Worm (Caenorhabditis elegans) whole organism, L4 larva: ENCODE results near the gene dsl-7.

Experiments used
- D1046.2 ChIP-seq: fragments of 200-800 bp; sonication (Bioruptor generic); IDR thresholded peaks from 2 replicates; pipeline ENCODE4 v1.3.6; 2022; ENCODE audit warnings: missing genetic modification characterization, missing compliant biosample characterization
- F26F4.8 ChIP-seq: fragments of 200-800 bp; sonication (Bioruptor generic); conservative IDR thresholded peaks from 2 replicates; pipeline ENCODE4 v1.3.6; 2022; ENCODE audit warnings: missing genetic modification characterization, missing compliant biosample characterization
- F37D6.2 ChIP-seq: sonication (generic microtip); optimal IDR thresholded peaks from 2 replicates; lab custom pipeline; 2016; ENCODE audit warnings: mild to moderate bottlenecking, missing genetic modification characterization, missing compliant biosample characterization
- Y105C5A.15 ChIP-seq: fragments of 200-800 bp; sonication (Bioruptor generic); IDR thresholded peaks from 2 replicates; pipeline ENCODE4 v1.3.6; 2022; ENCODE audit warnings: missing genetic modification characterization, missing compliant biosample characterization
- Y48G9A.11 ChIP-seq: fragments of 200-800 bp; sonication (Bioruptor generic); IDR thresholded peaks from 2 replicates; pipeline ENCODE4 v1.3.6; 2022; ENCODE audit warnings: missing genetic modification reagents, missing genetic modification characterization, missing compliant biosample characterization
- Y75B8A.6 ChIP-seq: fragments of 200-800 bp; sonication (Bioruptor generic); IDR thresholded peaks from 2 replicates; pipeline ENCODE4 v1.3.6; 2022; ENCODE audit warnings: missing genetic modification reagents, missing genetic modification characterization, missing compliant biosample characterization
- ZK337.2 ChIP-seq: fragments of 200-800 bp; sonication (Bioruptor generic); IDR thresholded peaks from 2 replicates; pipeline ENCODE4 v1.3.6; 2022; ENCODE audit warnings: missing genetic modification reagents, missing genetic modification characterization, missing compliant biosample characterization
- ZK546.5 ChIP-seq, 2 experiments: sonication (generic microtip); optimal IDR thresholded peaks; 2 replicates each; lab custom pipeline; 2017; ENCODE audit warnings: missing biosample characterization in 2 of 2, missing genetic modification characterization in 2 of 2
- aly-2 ChIP-seq: sonication (generic microtip); optimal IDR thresholded peaks from 2 replicates; lab custom pipeline; 2018; ENCODE audit warnings: missing biosample characterization, missing genetic modification characterization
- ama-1 ChIP-seq: fragments of 150-350 bp; optimal IDR thresholded peaks from 2 replicates; lab custom pipeline; 2014; ENCODE audit warnings: inconsistent platforms, mixed read lengths
- ceh-20 ChIP-seq: fragments of 200-800 bp; sonication (Bioruptor generic); IDR thresholded peaks from 2 replicates; pipeline ENCODE4 v1.3.6; 2022; ENCODE audit warnings: missing genetic modification reagents, missing genetic modification characterization, missing compliant biosample characterization
- ceh-62 ChIP-seq: sonication (generic microtip); optimal IDR thresholded peaks from 2 replicates; lab custom pipeline; 2017; ENCODE audit warnings: missing biosample characterization, missing genetic modification characterization
- ceh-82 ChIP-seq: sonication (generic microtip); optimal IDR thresholded peaks from 2 replicates; lab custom pipeline; 2017; ENCODE audit warnings: missing biosample characterization, missing genetic modification characterization
- ces-1 ChIP-seq: fragments of 150-350 bp; sonication (generic microtip); optimal IDR thresholded peaks from 4 replicates; lab custom pipeline; 2014; ENCODE audit warnings: missing biosample characterization, missing genetic modification reagents, missing genetic modification characterization
- ctbp-1 ChIP-seq: fragments of 200-800 bp; sonication (Bioruptor generic); IDR thresholded peaks from 2 replicates; pipeline ENCODE4 v1.3.6; 2022; ENCODE audit warnings: missing genetic modification reagents, missing genetic modification characterization, missing compliant biosample characterization
- daf-12 ChIP-seq: fragments of 150-350 bp; optimal IDR thresholded peaks from 2 replicates; lab custom pipeline; 2014; ENCODE audit warnings: missing biosample characterization, missing genetic modification reagents, missing genetic modification characterization
- dmd-9 ChIP-seq: fragments of 200-800 bp; sonication (Bioruptor generic); IDR thresholded peaks from 2 replicates; pipeline ENCODE4 v1.3.6; 2022; ENCODE audit warnings: missing genetic modification reagents, missing genetic modification characterization, missing compliant biosample characterization
- dve-1 ChIP-seq: sonication (generic microtip); optimal IDR thresholded peaks from 2 replicates; lab custom pipeline; 2017; ENCODE audit warnings: antibody characterized with exemption, mild to moderate bottlenecking, missing genetic modification characterization, missing compliant biosample characterization; ENCODE audit not compliant: insufficient read depth
- fkh-10 ChIP-seq: fragments of 150-350 bp; optimal IDR thresholded peaks from 2 replicates; lab custom pipeline; 2014; ENCODE audit warnings: missing biosample characterization, missing genetic modification reagents, missing genetic modification characterization
- gei-8 ChIP-seq: fragments of 200-800 bp; sonication (Bioruptor generic); optimal IDR thresholded peaks from 2 replicates; lab custom pipeline; 2018; ENCODE audit warnings: mild to moderate bottlenecking, missing genetic modification characterization, missing compliant biosample characterization
- hif-1 ChIP-seq, 2 experiments: sonication (generic microtip); optimal IDR thresholded peaks; 2 replicates each; lab custom pipeline; 2016 to 2017; ENCODE audit warnings: missing compliant biosample characterization in 2 of 2, missing genetic modification characterization in 2 of 2, missing genetic modification reagents in 2 of 2, missing genotype in 2 of 2, mild to moderate bottlenecking in 1 of 2
- hlh-30 ChIP-seq: sonication (generic microtip); optimal IDR thresholded peaks from 2 replicates; lab custom pipeline; 2017; ENCODE audit warnings: antibody characterized with exemption, mild to moderate bottlenecking, missing genetic modification characterization, missing compliant biosample characterization; ENCODE audit not compliant: insufficient read depth
- hmg-1.1 ChIP-seq: fragments of 200-800 bp; sonication (Bioruptor generic); IDR thresholded peaks from 2 replicates; pipeline ENCODE4 v1.3.6; 2022; ENCODE audit warnings: missing genetic modification reagents, missing genetic modification characterization, missing compliant biosample characterization
- jun-1 ChIP-seq: fragments of 150-350 bp; optimal IDR thresholded peaks from 2 replicates; lab custom pipeline; 2014; ENCODE audit warnings: missing biosample characterization, missing genetic modification reagents, missing genetic modification characterization
- lin-1 ChIP-seq: fragments of 200-800 bp; sonication (Bioruptor generic); IDR thresholded peaks from 2 replicates; pipeline ENCODE4 v1.3.6; 2022; ENCODE audit warnings: missing genetic modification reagents, missing genetic modification characterization, missing compliant biosample characterization
- lin-13 ChIP-seq: fragments of 150-350 bp; optimal IDR thresholded peaks from 2 replicates; lab custom pipeline; 2014; ENCODE audit warnings: missing biosample characterization, missing genetic modification reagents, missing genetic modification characterization
- lin-38 ChIP-seq: fragments of 200-800 bp; sonication (Bioruptor generic); IDR thresholded peaks from 2 replicates; pipeline ENCODE4 v1.3.6; 2022; ENCODE audit warnings: missing genetic modification reagents, missing genetic modification characterization, missing compliant biosample characterization
- lsy-2 ChIP-seq, 2 experiments: fragments of 150-350 bp in 1 of 2; sonication (generic microtip) in 1 of 2; optimal IDR thresholded peaks; 2 replicates each; lab custom pipeline; 2014 to 2017; ENCODE audit warnings: missing biosample characterization in 2 of 2, missing genetic modification characterization in 2 of 2
- madf-5 ChIP-seq, 2 experiments: fragments of 200-800 bp; sonication (Bioruptor generic); IDR thresholded peaks; 2 replicates each; pipeline ENCODE4 v1.3.6; 2022; ENCODE audit warnings: missing compliant biosample characterization in 2 of 2, missing genetic modification characterization in 2 of 2
- mdt-29 ChIP-seq: fragments of 200-800 bp; sonication (Bioruptor generic); IDR thresholded peaks from 2 replicates; pipeline ENCODE4 v1.3.6; 2022; ENCODE audit warnings: missing genetic modification reagents, missing genetic modification characterization, missing compliant biosample characterization
- mes-2 ChIP-seq: sonication (generic microtip); optimal IDR thresholded peaks from 2 replicates; lab custom pipeline; 2016; ENCODE audit warnings: missing genotype, mild to moderate bottlenecking, missing genetic modification characterization, missing compliant biosample characterization; ENCODE audit not compliant: poor library complexity, severe bottlenecking
- mxl-2 ChIP-seq: fragments of 200-800 bp; sonication (Bioruptor generic); conservative IDR thresholded peaks from 2 replicates; pipeline ENCODE4 v1.3.6; 2022; ENCODE audit warnings: missing genetic modification reagents, missing genetic modification characterization, missing compliant biosample characterization
- nhr-11 ChIP-seq: fragments of 150-350 bp; optimal IDR thresholded peaks from 2 replicates; lab custom pipeline; 2014; ENCODE audit warnings: missing biosample characterization, missing genetic modification characterization
- nhr-111 ChIP-seq: fragments of 200-800 bp; sonication (Bioruptor generic); optimal IDR thresholded peaks from 2 replicates; lab custom pipeline; 2018; ENCODE audit warnings: mild to moderate bottlenecking, missing genetic modification characterization, missing compliant biosample characterization
- nhr-25 ChIP-seq: sonication (generic microtip); optimal IDR thresholded peaks from 2 replicates; lab custom pipeline; 2017; ENCODE audit warnings: missing genetic modification characterization, mild to moderate bottlenecking, missing compliant biosample characterization, antibody characterized with exemption, moderate library complexity, borderline replicate concordance; ENCODE audit not compliant: insufficient read depth
- nhr-28 ChIP-seq: fragments of 150-350 bp; optimal IDR thresholded peaks from 2 replicates; lab custom pipeline; 2014; ENCODE audit warnings: missing biosample characterization, missing genetic modification characterization
- nhr-6 ChIP-seq: fragments of 150-350 bp; optimal IDR thresholded peaks from 2 replicates; lab custom pipeline; 2014; ENCODE audit warnings: missing biosample characterization, missing genetic modification characterization
- nhr-77 ChIP-seq: fragments of 150-350 bp; optimal IDR thresholded peaks from 2 replicates; lab custom pipeline; 2014; ENCODE audit warnings: missing biosample characterization, missing genetic modification characterization
- pqm-1 ChIP-seq: sonication (generic microtip); optimal IDR thresholded peaks from 2 replicates; lab custom pipeline; 2017; ENCODE audit warnings: missing biosample characterization, missing genetic modification characterization
- rbr-2 ChIP-seq: sonication (generic microtip); optimal IDR thresholded peaks from 2 replicates; lab custom pipeline; 2016; ENCODE audit warnings: missing genotype, missing genetic modification characterization, missing compliant biosample characterization
- spr-3 ChIP-seq: fragments of 200-800 bp; sonication (Bioruptor generic); optimal IDR thresholded peaks from 2 replicates; lab custom pipeline; 2018; ENCODE audit warnings: mild to moderate bottlenecking, missing genetic modification characterization, missing compliant biosample characterization
- tag-97 ChIP-seq: fragments of 200-800 bp; sonication (Bioruptor generic); IDR thresholded peaks from 2 replicates; pipeline ENCODE4 v1.3.6; 2022; ENCODE audit warnings: missing genetic modification characterization, missing compliant biosample characterization
- tra-1 ChIP-seq: fragments of 200-800 bp; sonication (Bioruptor generic); IDR thresholded peaks from 2 replicates; pipeline ENCODE4 v1.3.6; 2022; ENCODE audit warnings: missing genetic modification reagents, missing genetic modification characterization, missing compliant biosample characterization
- unc-39 ChIP-seq: sonication (generic microtip); optimal IDR thresholded peaks from 2 replicates; lab custom pipeline; 2017; ENCODE audit warnings: missing biosample characterization, missing genetic modification characterization
- unc-62 ChIP-seq, 3 experiments: fragments of 150-350 bp in 1 of 3; sonication (generic microtip); optimal IDR thresholded peaks in 2 of 3; peaks in 1 of 3; 1 replicate in 1 of 3; 2 replicates in 2 of 3; lab custom pipeline; 2014 to 2017; ENCODE audit warnings: missing biosample characterization in 3 of 3, missing genetic modification characterization in 3 of 3, missing genetic modification reagents in 3 of 3, missing genotype in 1 of 3
- zip-11 ChIP-seq: fragments of 200-800 bp; sonication (Bioruptor generic); IDR thresholded peaks from 2 replicates; pipeline ENCODE4 v1.3.6; 2022; ENCODE audit warnings: missing genetic modification characterization, missing compliant biosample characterization
- zip-2 ChIP-seq: fragments of 150-350 bp; optimal IDR thresholded peaks from 2 replicates; lab custom pipeline; 2014; ENCODE audit warnings: missing biosample characterization, missing genetic modification characterization

dsl-7 gene

DNA sequence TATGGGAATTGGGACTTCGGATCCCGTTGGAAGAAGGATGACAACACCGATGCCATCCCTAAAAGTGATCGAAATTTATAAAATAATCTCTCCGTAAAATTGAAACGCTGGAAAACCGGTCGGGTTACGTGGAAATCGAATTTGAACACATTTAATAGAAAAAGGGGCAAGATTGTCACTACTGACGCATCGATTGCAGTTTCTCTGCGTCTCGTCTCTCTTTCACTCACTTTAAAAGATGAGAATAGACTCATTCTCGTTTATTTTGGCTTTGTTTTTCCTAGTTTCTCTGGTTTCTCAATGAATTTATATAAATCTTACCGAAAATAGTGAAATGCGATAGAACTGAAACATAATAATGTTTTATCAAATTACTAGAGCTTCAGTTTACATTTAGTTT lies 48.7 kb downstream of the dsl-7 start, which contains the start of gene scyl-1 (continued):
- peak; percentile 68 for TF ChIP-seq rbr-2 (tag; lab: Kevin White, UChicago)
- TF ChIP-seq nhr-77 (tag; lab: Kevin White, UChicago): peak; percentile 56
- TF ChIP-seq unc-62 (GFP tag; optimal IDR thresholded peaks at IDR 0.05 in 1 of 2; lab: Kevin White, UChicago): peak in 1 of 2 experiments; percentile 82
- TF ChIP-seq unc-62 (tag; optimal IDR thresholded peaks at IDR 0.05; lab: Kevin White, UChicago): no peak
- no peak for TF ChIP-seq ZK546.5 (tag; optimal IDR thresholded peaks at IDR 0.05; lab: Kevin White, UChicago)
- peak; percentile 84 for TF ChIP-seq dve-1 (tag; lab: Kevin White, UChicago)
- TF ChIP-seq ceh-20 (GFP tag; lab: Robert Waterston, UW): 0 out of 2 replicates have a peak, but pooled peaks have one; percentile 41
- no peak for TF ChIP-seq aly-2
- peak; percentile 96 for TF ChIP-seq nhr-6 (tag; lab: Kevin White, UChicago)
- TF ChIP-seq nhr-25 (tag; lab: Kevin White, UChicago): peak; percentile 48
- TF ChIP-seq lin-38 (GFP tag; lab: Robert Waterston, UW): no peak; the same call in 1 of the 2 replicates
- TF ChIP-seq zip-11 (GFP tag; lab: Robert Waterston, UW): no peak
- peak; percentile 52 for TF ChIP-seq hmg-1.1
- TF ChIP-seq fkh-10: peak; percentile 23
- no peak for TF ChIP-seq unc-39 (tag; lab: Kevin White, UChicago)
- TF ChIP-seq lin-13: peak; percentile 74
- peak; percentile 59 for TF ChIP-seq ctbp-1
- TF ChIP-seq, all 104 proteins: peak for 31

- TF ChIP-seq dmd-9 (GFP tag; lab: Robert Waterston, UW) (no peak), nhr-28 (tag; lab: Kevin White, UChicago) (peak; percentile 68), ama-1 (lab: Kevin White, UChicago) (no peak), nhr-11 (tag; lab: Kevin White, UChicago) (no peak), pqm-1 (peak; percentile 63), ceh-62 (tag; lab: Kevin White, UChicago) (no peak), nhr-25 (tag; lab: Kevin White, UChicago) (no peak), gei-8 (no peak), hlh-30 (tag; lab: Kevin White, UChicago) (peak; percentile 39), nhr-111 (GFP tag; lab: Kevin White, UChicago) (no peak), jun-1 (no peak), tra-1 (GFP tag; lab: Robert Waterston, UW) (peak; percentile 96), D1046.2 (GFP tag; lab: Robert Waterston, UW) (no peak), zip-2 (tag; lab: Kevin White, UChicago) (no peak), daf-12 (tag; lab: Kevin White, UChicago) (no peak), mdt-29 (GFP tag; lab: Robert Waterston, UW) (0 out of 2 replicates have a peak, but pooled peaks have one; percentile 44), Y48G9A.11 (no peak), hif-1 (tag; optimal IDR thresholded peaks at IDR 0.05; lab: Kevin White, UChicago) (peak in 1 of 2 experiments; percentile 32), Y105C5A.15 (no peak), unc-39 (tag; lab: Kevin White, UChicago) (no peak), madf-5 (GFP tag; IDR thresholded peaks at IDR 0.05; lab: Robert Waterston, UW) (no peak), lin-13 (peak; percentile 69), nhr-77 (tag; lab: Kevin White, UChicago) (peak; percentile 54), ZK337.2 (GFP tag; lab: Robert Waterston, UW) (no peak), aly-2 (no peak), F26F4.8 (no peak), ceh-82 (tag; lab: Kevin White, UChicago) (no peak), ZK546.5 (tag; optimal IDR thresholded peaks at IDR 0.05; lab: Kevin White, UChicago) (no peak), Y75B8A.6 (GFP tag; lab: Robert Waterston, UW) (no peak), lin-1 (GFP tag; lab: Robert Waterston, UW) (no peak), spr-3 (GFP tag; lab: Kevin White, UChicago) (no peak), lsy-2 (tag; optimal IDR thresholded peaks at IDR 0.05; lab: Kevin White, UChicago) (peak in 1 of 2 experiments; percentile 13), mxl-2 (GFP tag; lab: Robert Waterston, UW) (no peak), F37D6.2 (tag; lab: Kevin White, UChicago) (no peak), ces-1 (GFP tag; lab: Kevin White, UChicago) (no peak), mes-2 (tag; lab: Kevin White, UChicago) (peak; percentile 18), tag-97 (GFP tag; lab: Robert Waterston, UW) (no peak)
Measured at ce11 chrV:13043195-13043762, 50.3 kb downstream of the dsl-7 start, which contains the start of gene lap-2. Gene lap-2, plus strand, starts transcription at chrV:13043712.
